Worm (Caenorhabditis elegans) whole organism, L3 larva: ENCODE measurements around the gene cebp-1.

Source experiments
- R02D3.7 ChIP-seq: fragments of 150-350 bp; optimal IDR thresholded peaks from 2 replicates; lab custom pipeline; 2014; ENCODE audit warnings: missing biosample characterization, missing genetic modification characterization
- ama-1 ChIP-seq: fragments of 150-350 bp; optimal IDR thresholded peaks from 2 replicates; lab custom pipeline; 2018
- ceh-16 ChIP-seq: sonication (generic microtip); optimal IDR thresholded peaks from 2 replicates; lab custom pipeline; 2017; ENCODE audit warnings: missing biosample characterization, missing genetic modification characterization
- ceh-28 ChIP-seq: fragments of 150-350 bp; optimal IDR thresholded peaks from 2 replicates; lab custom pipeline; 2014; ENCODE audit warnings: missing biosample characterization, missing genetic modification reagents, missing genetic modification characterization
- ceh-82 ChIP-seq: fragments of 150-350 bp; optimal IDR thresholded peaks from 2 replicates; lab custom pipeline; 2014; ENCODE audit warnings: missing biosample characterization, missing genetic modification characterization
- ceh-9 ChIP-seq: sonication (generic microtip); optimal IDR thresholded peaks from 2 replicates; lab custom pipeline; 2018; ENCODE audit warnings: missing biosample characterization, missing genetic modification characterization
- daf-12 ChIP-seq: fragments of 150-350 bp; optimal IDR thresholded peaks from 2 replicates; lab custom pipeline; 2014; ENCODE audit warnings: missing biosample characterization, missing genetic modification reagents, missing genetic modification characterization
- egl-27 ChIP-seq: sonication (generic microtip); optimal IDR thresholded peaks from 4 replicates; lab custom pipeline; 2017; ENCODE audit warnings: missing biosample characterization, missing genetic modification reagents, missing genetic modification characterization
- egl-5 ChIP-seq: fragments of 150-350 bp; optimal IDR thresholded peaks from 2 replicates; lab custom pipeline; 2017; ENCODE audit warnings: missing biosample characterization, missing genetic modification reagents, missing genetic modification characterization, inconsistent platforms
- elt-1 ChIP-seq: fragments of 150-350 bp; optimal IDR thresholded peaks from 2 replicates; lab custom pipeline; 2014; ENCODE audit warnings: missing biosample characterization, missing genetic modification characterization
- elt-2 ChIP-seq: sonication (generic microtip); optimal IDR thresholded peaks from 2 replicates; lab custom pipeline; 2016; ENCODE audit warnings: missing genetic modification reagents, mild to moderate bottlenecking, missing genetic modification characterization, missing compliant biosample characterization
- elt-3 ChIP-seq, 3 experiments: fragments of 150-350 bp in 1 of 3; sonication (generic microtip) in 2 of 3; optimal IDR thresholded peaks; 2 replicates in 2 of 3; 4 replicates in 1 of 3; lab custom pipeline; 2014 to 2017; ENCODE audit warnings: missing biosample characterization in 3 of 3, missing genetic modification characterization in 3 of 3
- eor-1 ChIP-seq, 2 experiments: fragments of 150-350 bp; optimal IDR thresholded peaks; 2 replicates each; lab custom pipeline; 2014 to 2018; ENCODE audit warnings: missing biosample characterization in 2 of 2, missing genetic modification characterization in 2 of 2
- fkh-10 ChIP-seq: sonication (generic microtip); optimal IDR thresholded peaks from 2 replicates; lab custom pipeline; 2017; ENCODE audit warnings: missing biosample characterization, missing genetic modification reagents, missing genetic modification characterization
- fkh-2 ChIP-seq: fragments of 150-350 bp; optimal IDR thresholded peaks from 2 replicates; lab custom pipeline; 2014; ENCODE audit warnings: missing biosample characterization, missing genetic modification reagents, missing genetic modification characterization
- fos-1 ChIP-seq: fragments of 150-350 bp; optimal IDR thresholded peaks from 2 replicates; lab custom pipeline; 2014; ENCODE audit warnings: missing biosample characterization, missing genetic modification characterization
- hmg-11 ChIP-seq: sonication (generic microtip); optimal IDR thresholded peaks from 2 replicates; lab custom pipeline; 2016; ENCODE audit warnings: missing genetic modification characterization, missing compliant biosample characterization
- jun-1 ChIP-seq: fragments of 150-350 bp; optimal IDR thresholded peaks from 2 replicates; lab custom pipeline; 2014; ENCODE audit warnings: missing biosample characterization, missing genetic modification reagents, missing genetic modification characterization
- lin-15B ChIP-seq: fragments of 150-350 bp; optimal IDR thresholded peaks from 2 replicates; lab custom pipeline; 2014; ENCODE audit warnings: missing biosample characterization, missing genetic modification characterization
- lin-39 ChIP-seq: fragments of 150-350 bp; optimal IDR thresholded peaks from 2 replicates; lab custom pipeline; 2018; ENCODE audit warnings: missing biosample characterization, missing genetic modification reagents, missing genetic modification characterization
- lsy-12 ChIP-seq: sonication (generic microtip); optimal IDR thresholded peaks from 2 replicates; lab custom pipeline; 2016; ENCODE audit warnings: mild to moderate bottlenecking, missing genetic modification characterization, missing compliant biosample characterization
- mml-1 ChIP-seq: fragments of 150-350 bp; sonication (generic microtip); optimal IDR thresholded peaks from 3 replicates; lab custom pipeline; 2014; ENCODE audit warnings: missing biosample characterization, missing genetic modification characterization
- nfya-1 ChIP-seq: sonication (generic microtip); optimal IDR thresholded peaks from 2 replicates; lab custom pipeline; 2017; ENCODE audit warnings: missing genetic modification characterization, mild to moderate bottlenecking, missing compliant biosample characterization, antibody characterized with exemption, moderate library complexity; ENCODE audit not compliant: insufficient read depth
- nhr-12 ChIP-seq: fragments of 150-350 bp; optimal IDR thresholded peaks from 2 replicates; lab custom pipeline; 2014; ENCODE audit warnings: missing biosample characterization, missing genetic modification characterization
- nhr-23 ChIP-seq: fragments of 150-350 bp; optimal IDR thresholded peaks from 2 replicates; lab custom pipeline; 2014; ENCODE audit warnings: missing biosample characterization, missing genetic modification reagents, missing genetic modification characterization
- nhr-237 ChIP-seq: fragments of 150-350 bp; optimal IDR thresholded peaks from 2 replicates; lab custom pipeline; 2014; ENCODE audit warnings: missing biosample characterization, missing genetic modification characterization
- nhr-25 ChIP-seq: sonication (generic microtip); optimal IDR thresholded peaks from 2 replicates; lab custom pipeline; 2017; ENCODE audit warnings: missing biosample characterization, missing genetic modification characterization
- nhr-43 ChIP-seq: sonication (generic microtip); optimal IDR thresholded peaks from 2 replicates; lab custom pipeline; 2016; ENCODE audit warnings: mild to moderate bottlenecking, missing genetic modification characterization, missing compliant biosample characterization; ENCODE audit not compliant: poor library complexity, severe bottlenecking
- nhr-67 ChIP-seq: fragments of 150-350 bp; optimal IDR thresholded peaks from 2 replicates; lab custom pipeline; 2014; ENCODE audit warnings: missing biosample characterization, missing genetic modification characterization
- nhr-76 ChIP-seq: fragments of 150-350 bp; sonication (generic microtip); optimal IDR thresholded peaks from 5 replicates; lab custom pipeline; 2014; ENCODE audit warnings: missing biosample characterization, missing genetic modification characterization
- pha-4 ChIP-seq: fragments of 150-350 bp; optimal IDR thresholded peaks from 2 replicates; lab custom pipeline; 2014; ENCODE audit warnings: missing biosample characterization, missing genetic modification reagents, missing genetic modification characterization
- pqm-1 ChIP-seq: fragments of 150-350 bp; optimal IDR thresholded peaks from 2 replicates; lab custom pipeline; 2017; ENCODE audit warnings: missing biosample characterization, missing genetic modification characterization, inconsistent platforms
- sea-2 ChIP-seq: fragments of 150-350 bp; sonication (generic microtip); optimal IDR thresholded peaks from 4 replicates; lab custom pipeline; 2014; ENCODE audit warnings: missing biosample characterization, missing genetic modification reagents, missing genetic modification characterization
- skn-1 ChIP-seq: fragments of 150-350 bp; optimal IDR thresholded peaks from 2 replicates; lab custom pipeline; 2014; ENCODE audit warnings: missing biosample characterization, missing genetic modification characterization
- tbx-2 ChIP-seq: sonication (generic microtip); optimal IDR thresholded peaks from 2 replicates; lab custom pipeline; 2016; ENCODE audit warnings: mild to moderate bottlenecking, missing genetic modification characterization, missing compliant biosample characterization
- unc-39 ChIP-seq: sonication (generic microtip); optimal IDR thresholded peaks from 4 replicates; lab custom pipeline; 2017; ENCODE audit warnings: missing biosample characterization, missing genetic modification characterization
- ztf-4 ChIP-seq: fragments of 150-350 bp; optimal IDR thresholded peaks from 2 replicates; lab custom pipeline; 2014; ENCODE audit warnings: missing biosample characterization, missing genetic modification characterization

cebp-1 gene

DNA sequence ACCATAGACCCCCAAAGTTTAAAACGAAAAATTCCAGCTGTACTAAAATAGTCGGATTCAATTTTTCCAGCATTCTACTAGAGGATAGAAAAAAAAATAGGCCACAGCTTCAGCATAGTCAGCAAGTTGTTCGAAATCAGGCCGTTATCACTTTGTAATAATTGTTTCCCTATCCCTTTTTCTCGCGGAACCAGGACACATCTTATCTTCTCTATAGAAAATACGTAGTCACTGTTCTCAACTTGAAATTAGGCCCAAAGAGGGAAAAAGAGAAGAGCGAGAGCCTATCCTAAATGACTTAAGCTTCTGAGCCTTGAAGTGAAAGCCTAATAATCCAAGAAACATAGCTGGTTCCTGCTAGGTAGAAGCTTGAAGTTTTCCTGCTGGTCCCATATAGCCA lies 8.0 kb downstream of the cebp-1 start:
- TF ChIP-seq elt-2 (tag; lab: Kevin White, UChicago) (peak; percentile 33), ceh-9 (tag; lab: Kevin White, UChicago) (no peak), ama-1 (lab: Kevin White, UChicago) (peak; percentile 89), sea-2 (GFP tag; lab: Kevin White, UChicago) (no peak), unc-39 (tag; lab: Kevin White, UChicago) (no peak), R02D3.7 (tag; lab: Kevin White, UChicago) (no peak), ceh-82 (no peak), nhr-43 (peak; percentile 16), eor-1 (tag; optimal IDR thresholded peaks at IDR 0.05; lab: Kevin White, UChicago) (no peak), ceh-16 (tag; lab: Kevin White, UChicago) (no peak), fkh-2 (tag; lab: Kevin White, UChicago) (no peak), nhr-23 (tag; lab: Kevin White, UChicago) (peak; percentile 33), nhr-12 (tag; lab: Kevin White, UChicago) (no peak), mml-1 (tag; lab: Kevin White, UChicago) (no peak), hmg-11 (tag; lab: Kevin White, UChicago) (no peak), tbx-2 (tag; lab: Kevin White, UChicago) (no peak), ztf-4 (tag; lab: Kevin White, UChicago) (no peak), egl-5 (tag; lab: Kevin White, UChicago) (no peak), nhr-76 (tag; lab: Kevin White, UChicago) (no peak), lin-15B (tag; lab: Kevin White, UChicago) (no peak), ceh-28 (no peak), nfya-1 (no peak), pqm-1 (tag; lab: Kevin White, UChicago) (no peak), lin-39 (tag; lab: Kevin White, UChicago) (no peak), fos-1 (tag; lab: Kevin White, UChicago) (no peak), elt-1 (no peak), nhr-67 (tag; lab: Kevin White, UChicago) (no peak), nhr-237 (tag; lab: Kevin White, UChicago) (no peak), fkh-10 (GFP tag; lab: Kevin White, UChicago) (no peak), nhr-25 (tag; lab: Kevin White, UChicago) (peak; percentile 11), elt-3 (tag; optimal IDR thresholded peaks at IDR 0.05; lab: Kevin White, UChicago) (no peak), skn-1 (tag; lab: Kevin White, UChicago) (no peak), daf-12 (tag; lab: Kevin White, UChicago) (no peak), lsy-12 (tag; lab: Kevin White, UChicago) (peak; percentile 34)

- TF ChIP-seq ceh-9 (tag; lab: Kevin White, UChicago) (no peak), nhr-23 (tag; lab: Kevin White, UChicago) (peak; percentile 21), ceh-28 (peak; percentile 28), elt-2 (tag; lab: Kevin White, UChicago) (peak; percentile 34)
Measured at ce11 chrX:1443556-1444243, 10.0 kb downstream of the cebp-1 start.

- no peak for TF ChIP-seq pha-4 (tag; lab: Kevin White, UChicago)
- no peak for TF ChIP-seq jun-1
- TF ChIP-seq sea-2 (GFP tag; lab: Kevin White, UChicago), result no peak
- TF ChIP-seq ceh-9 (tag; lab: Kevin White, UChicago), result no peak
- TF ChIP-seq nhr-25 (tag; lab: Kevin White, UChicago), result no peak
- no peak for TF ChIP-seq ceh-82
- no peak for TF ChIP-seq lin-39 (tag; lab: Kevin White, UChicago)
- no peak for TF ChIP-seq egl-27 (tag; lab: Kevin White, UChicago)
Measured at ce11 chrX:1441602-1442183, 12.0 kb downstream of the cebp-1 start.
